Fruit fly (Drosophila melanogaster): ENCODE data around the gene CG32266.

The CG32266 gene

dm6 chr3L:3788790-3789421 is 1.7 kb upstream of the CG32266 start (continued):
- peak; percentile 14 for TF ChIP-seq Meics (GFP tag; optimal IDR thresholded peaks at IDR 0.05)
- TF ChIP-seq chn (GFP tag; optimal IDR thresholded peaks at IDR 0.05): no peak
- TF ChIP-seq sr (GFP tag; IDR thresholded peaks at IDR 0.05): no peak
- no peak for TF ChIP-seq CG2129 (GFP tag; IDR thresholded peaks at IDR 0.05; ENCODE audit: partially characterized antibody)
- no peak for TF ChIP-seq hb (GFP tag; IDR thresholded peaks at IDR 0.05; ENCODE audit: partially characterized antibody)
- no peak for TF ChIP-seq CG2116 (GFP tag; optimal IDR thresholded peaks at IDR 0.05)
- peak; percentile 79 for TF ChIP-seq crol (GFP tag; IDR thresholded peaks at IDR 0.05)
- no peak for TF ChIP-seq Jarid2 (GFP tag; optimal IDR thresholded peaks at IDR 0.05)
- TF ChIP-seq CG17612 (GFP tag; IDR thresholded peaks at IDR 0.05): 0 out of 2 replicates have a peak, but pooled peaks have one; percentile 11
- no peak for TF ChIP-seq Bdp1 (GFP tag; optimal IDR thresholded peaks at IDR 0.05)
- no peak for TF ChIP-seq CG7928 (GFP tag; optimal IDR thresholded peaks at IDR 0.05)
- TF ChIP-seq lmd (GFP tag; IDR thresholded peaks at IDR 0.05): no peak
- no peak for TF ChIP-seq CG10321 (GFP tag; IDR thresholded peaks at IDR 0.05)
- TF ChIP-seq Doc2 (GFP tag; IDR thresholded peaks at IDR 0.05): no peak
- TF ChIP-seq CG11398 (GFP tag; optimal IDR thresholded peaks at IDR 0.05): no peak
- no peak for TF ChIP-seq cato (GFP tag; optimal IDR thresholded peaks at IDR 0.05; ENCODE audit: borderline replicate concordance)
- TF ChIP-seq PHDP (tag; optimal IDR thresholded peaks at IDR 0.05): peak; percentile 55
- no peak for TF ChIP-seq CG9797 (GFP tag; optimal IDR thresholded peaks at IDR 0.05)
- peak; percentile 42 for TF ChIP-seq CG8388 (GFP tag; optimal IDR thresholded peaks at IDR 0.05)
- no peak for TF ChIP-seq az2 (GFP tag; optimal IDR thresholded peaks at IDR 0.05)
- TF ChIP-seq CG12219 (GFP tag; optimal IDR thresholded peaks at IDR 0.05): peak; percentile 5
- TF ChIP-seq CG4360 (GFP tag; IDR thresholded peaks at IDR 0.05): peak; percentile 52; the same call in 1 of the 2 replicates
- no peak for TF ChIP-seq toy (GFP tag; IDR thresholded peaks at IDR 0.05)
- TF ChIP-seq dimm (GFP tag; IDR thresholded peaks at IDR 0.05): no peak
- no peak for TF ChIP-seq CG16779 (GFP tag; IDR thresholded peaks at IDR 0.05)
- TF ChIP-seq CG14965 (GFP tag; optimal IDR thresholded peaks at IDR 0.05; ENCODE audit: borderline replicate concordance): no peak
- no peak for TF ChIP-seq ham (GFP tag; IDR thresholded peaks at IDR 0.05)
- TF ChIP-seq CG32772 (GFP tag; IDR thresholded peaks at IDR 0.05): no peak
- TF ChIP-seq phol (tag; optimal IDR thresholded peaks at IDR 0.05): peak; percentile 16
- TF ChIP-seq CG8281 (tag; optimal IDR thresholded peaks at IDR 0.05): no peak
- peak; percentile 27 for TF ChIP-seq CG10979 (tag; optimal IDR thresholded peaks at IDR 0.05)
- TF ChIP-seq CG6272 (GFP tag; IDR thresholded peaks at IDR 0.05): 0 out of 2 replicates have a peak, but pooled peaks have one; percentile 14
- TF ChIP-seq br (optimal IDR thresholded peaks at IDR 0.05): no peak
- peak; percentile 36; the same call in 1 of the 3 replicates for TF ChIP-seq vnd (GFP tag; IDR thresholded peaks at IDR 0.05; ENCODE audit: partially characterized antibody)
- TF ChIP-seq shn (GFP tag; optimal IDR thresholded peaks at IDR 0.05): no peak
- no peak for TF ChIP-seq CG7745 (tag; optimal IDR thresholded peaks at IDR 0.05)
- peak; percentile 19; the same call in 1 of the 2 replicates for TF ChIP-seq al (GFP tag; IDR thresholded peaks at IDR 0.05)
- TF ChIP-seq CG14014 (GFP tag; IDR thresholded peaks at IDR 0.05): no peak
- no peak for TF ChIP-seq ro (GFP tag; IDR thresholded peaks at IDR 0.05)
- TF ChIP-seq so (GFP tag; IDR thresholded peaks at IDR 0.05): peak; percentile 65; the same call in 1 of the 3 replicates
- TF ChIP-seq CG16815 (GFP tag; optimal IDR thresholded peaks at IDR 0.05): no peak
- TF ChIP-seq z (GFP tag; IDR thresholded peaks at IDR 0.05): no peak
- no peak for TF ChIP-seq Hr3 (GFP tag; optimal IDR thresholded peaks at IDR 0.05)
- TF ChIP-seq sna (GFP tag; IDR thresholded peaks at IDR 0.05; ENCODE audit: partially characterized antibody): peak; percentile 42; the same call in 1 of the 2 replicates
- no peak for TF ChIP-seq CG10959 (GFP tag; IDR thresholded peaks at IDR 0.05)
- no peak for TF ChIP-seq gfzf (GFP tag; optimal IDR thresholded peaks at IDR 0.05)
- peak; percentile 69 for TF ChIP-seq ci (GFP tag; IDR thresholded peaks at IDR 0.05)
- no peak for TF ChIP-seq Kr (GFP tag; optimal IDR thresholded peaks at IDR 0.05)
- no peak for TF ChIP-seq CG16863 (GFP tag; optimal IDR thresholded peaks at IDR 0.05)
- no peak for TF ChIP-seq D19B (GFP tag; optimal IDR thresholded peaks at IDR 0.05)
- peak; percentile 7; the same call in 1 of the 2 replicates for TF ChIP-seq CG11247 (GFP tag; IDR thresholded peaks at IDR 0.05)

Measured in whole organism, embryonic.